Worm (Caenorhabditis elegans) whole organism, young adult: ENCODE measurements around the gene sto-6.

Source experiments
- B0336.3 ChIP-seq: fragments of 200-800 bp; sonication (Bioruptor generic); IDR thresholded peaks from 2 replicates; pipeline ENCODE4 v1.3.6; 2022; ENCODE audit warnings: missing genetic modification characterization, missing compliant biosample characterization
- C06A6.2 ChIP-seq: fragments of 200-800 bp; sonication (Bioruptor generic); conservative IDR thresholded peaks from 2 replicates; pipeline ENCODE4 v1.3.6; 2022; ENCODE audit warnings: missing genetic modification characterization, missing compliant biosample characterization
- D2030.7 ChIP-seq: fragments of 200-800 bp; sonication (Bioruptor generic); IDR thresholded peaks from 2 replicates; pipeline ENCODE4 v1.3.6; 2022; ENCODE audit warnings: missing genetic modification reagents, missing genetic modification characterization, missing compliant biosample characterization
- F10E7.11 ChIP-seq: sonication (generic microtip); optimal IDR thresholded peaks from 2 replicates; lab custom pipeline; 2017; ENCODE audit warnings: mild to moderate bottlenecking, missing genetic modification characterization, moderate library complexity, missing compliant biosample characterization
- F23B12.7 ChIP-seq: sonication (generic microtip); optimal IDR thresholded peaks from 2 replicates; lab custom pipeline; 2017; ENCODE audit warnings: missing genetic modification characterization, mild to moderate bottlenecking, missing compliant biosample characterization, antibody characterized with exemption, moderate library complexity; ENCODE audit not compliant: insufficient read depth
- F57A8.1 ChIP-seq: fragments of 200-800 bp; sonication (Bioruptor generic); optimal IDR thresholded peaks from 2 replicates; lab custom pipeline; 2018; ENCODE audit warnings: mild to moderate bottlenecking, missing genetic modification characterization, moderate library complexity, missing compliant biosample characterization
- T26A5.8 ChIP-seq: sonication (generic microtip); optimal IDR thresholded peaks from 2 replicates; lab custom pipeline; 2016; ENCODE audit warnings: missing genetic modification characterization, missing compliant biosample characterization
- Y53F4B.3 ChIP-seq: fragments of 200-800 bp; sonication (Bioruptor generic); IDR thresholded peaks from 2 replicates; pipeline ENCODE4 v1.3.6; 2022; ENCODE audit warnings: missing genetic modification reagents, missing genetic modification characterization, missing compliant biosample characterization
- Y56A3A.18 ChIP-seq: fragments of 200-800 bp; sonication (Bioruptor generic); IDR thresholded peaks from 2 replicates; pipeline ENCODE4 v1.3.6; 2022; ENCODE audit warnings: missing genetic modification reagents, missing genetic modification characterization, missing compliant biosample characterization
- akir-1 ChIP-seq: fragments of 200-800 bp; sonication (Bioruptor generic); optimal IDR thresholded peaks from 2 replicates; lab custom pipeline; 2018; ENCODE audit warnings: mild to moderate bottlenecking, missing genetic modification characterization, moderate library complexity, missing compliant biosample characterization
- aptf-3 ChIP-seq: fragments of 200-800 bp; sonication (Bioruptor generic); IDR thresholded peaks from 2 replicates; pipeline ENCODE4 v1.3.6; 2022; ENCODE audit warnings: missing genetic modification characterization, missing compliant biosample characterization
- bed-2 ChIP-seq: fragments of 200-800 bp; sonication (Bioruptor generic); IDR thresholded peaks from 2 replicates; pipeline ENCODE4 v1.3.6; 2022; ENCODE audit warnings: missing genetic modification reagents, missing genetic modification characterization, missing compliant biosample characterization
- ceh-100 ChIP-seq: fragments of 200-800 bp; sonication (Bioruptor generic); IDR thresholded peaks from 2 replicates; pipeline ENCODE4 v1.3.6; 2022; ENCODE audit warnings: missing genetic modification reagents, missing genetic modification characterization, missing compliant biosample characterization
- dpff-1 ChIP-seq: sonication (generic microtip); optimal IDR thresholded peaks from 2 replicates; lab custom pipeline; 2017; ENCODE audit warnings: mild to moderate bottlenecking, missing genetic modification characterization, missing compliant biosample characterization
- dpl-1 ChIP-seq: fragments of 150-350 bp; optimal IDR thresholded peaks from 2 replicates; lab custom pipeline; 2014; ENCODE audit warnings: missing biosample characterization, missing genetic modification reagents, missing genetic modification characterization
- ets-4 ChIP-seq: fragments of 200-800 bp; sonication (Bioruptor generic); optimal IDR thresholded peaks from 2 replicates; lab custom pipeline; 2018; ENCODE audit warnings: mild to moderate bottlenecking, missing genetic modification characterization, missing compliant biosample characterization
- gei-17 ChIP-seq: fragments of 200-800 bp; sonication (Bioruptor generic); optimal IDR thresholded peaks from 2 replicates; lab custom pipeline; 2018; ENCODE audit warnings: mild to moderate bottlenecking, missing genetic modification characterization, missing compliant biosample characterization
- hlh-26 ChIP-seq: fragments of 200-800 bp; sonication (Bioruptor generic); conservative IDR thresholded peaks from 2 replicates; pipeline ENCODE4 v1.3.6; 2022; ENCODE audit warnings: missing genetic modification reagents, missing genetic modification characterization, missing compliant biosample characterization
- let-607 ChIP-seq, 2 experiments: fragments of 200-800 bp in 1 of 2; sonication (Bioruptor generic) in 1 of 2; sonication (generic microtip) in 1 of 2; optimal IDR thresholded peaks; 2 replicates each; lab custom pipeline; 2016 to 2018; ENCODE audit warnings: mild to moderate bottlenecking in 2 of 2, missing compliant biosample characterization in 2 of 2, missing genetic modification characterization in 2 of 2, moderate library complexity in 2 of 2, missing genotype in 1 of 2
- lin-26 ChIP-seq: fragments of 200-800 bp; sonication (Bioruptor generic); IDR thresholded peaks from 2 replicates; pipeline ENCODE4 v1.3.6; 2022; ENCODE audit warnings: missing genetic modification reagents, missing genetic modification characterization, missing compliant biosample characterization
- lir-1 ChIP-seq: fragments of 200-800 bp; sonication (Bioruptor generic); conservative IDR thresholded peaks from 2 replicates; pipeline ENCODE4 v1.3.6; 2022; ENCODE audit warnings: missing genetic modification reagents, missing genetic modification characterization, missing compliant biosample characterization
- madf-10 ChIP-seq: sonication (generic microtip); optimal IDR thresholded peaks from 2 replicates; lab custom pipeline; 2016; ENCODE audit warnings: mild to moderate bottlenecking, missing genetic modification characterization, missing compliant biosample characterization
- madf-8 ChIP-seq: fragments of 200-800 bp; sonication (Bioruptor generic); conservative IDR thresholded peaks from 2 replicates; pipeline ENCODE4 v1.3.6; 2022; ENCODE audit warnings: missing genetic modification reagents, missing genetic modification characterization, missing compliant biosample characterization
- mcd-1 ChIP-seq: fragments of 200-800 bp; sonication (Bioruptor generic); IDR thresholded peaks from 2 replicates; pipeline ENCODE4 v1.3.6; 2022; ENCODE audit warnings: missing genetic modification reagents, missing genetic modification characterization, missing compliant biosample characterization
- mel-28 ChIP-seq: sonication (generic microtip); optimal IDR thresholded peaks from 2 replicates; lab custom pipeline; 2016; ENCODE audit warnings: borderline replicate concordance, mild to moderate bottlenecking, missing genetic modification characterization, missing compliant biosample characterization
- mxl-1 ChIP-seq: sonication (generic microtip); optimal IDR thresholded peaks from 2 replicates; lab custom pipeline; 2016; ENCODE audit warnings: missing genetic modification characterization, missing compliant biosample characterization
- nhr-120 ChIP-seq: fragments of 200-800 bp; sonication (Bioruptor generic); IDR thresholded peaks from 2 replicates; pipeline ENCODE4 v1.3.6; 2022; ENCODE audit warnings: missing genetic modification characterization, missing compliant biosample characterization
- nhr-27 ChIP-seq: fragments of 200-800 bp; sonication (Bioruptor generic); optimal IDR thresholded peaks from 2 replicates; lab custom pipeline; 2018; ENCODE audit warnings: mild to moderate bottlenecking, missing genetic modification characterization, moderate library complexity, missing compliant biosample characterization
- rpc-1 ChIP-seq, 2 experiments: fragments of 150-350 bp in 1 of 2; sonication (generic microtip) in 1 of 2; optimal IDR thresholded peaks; 2 replicates each; lab custom pipeline; 2014 to 2018; ENCODE audit warnings: missing biosample characterization in 1 of 2, missing genetic modification characterization in 1 of 2, missing genetic modification reagents in 1 of 2, missing genotype in 1 of 2
- snpc-1.1 ChIP-seq: sonication (generic microtip); optimal IDR thresholded peaks from 2 replicates; lab custom pipeline; 2017; ENCODE audit warnings: missing genetic modification characterization, mild to moderate bottlenecking, missing compliant biosample characterization, antibody characterized with exemption, moderate library complexity, missing genotype, missing genetic modification reagents; ENCODE audit not compliant: insufficient read depth
- snpc-3.4 ChIP-seq: sonication (generic microtip); optimal IDR thresholded peaks from 2 replicates; lab custom pipeline; 2017; ENCODE audit warnings: missing genetic modification characterization, mild to moderate bottlenecking, missing compliant biosample characterization, antibody characterized with exemption, moderate library complexity, missing genotype, missing genetic modification reagents
- somi-1 ChIP-seq: fragments of 200-800 bp; sonication (Bioruptor generic); optimal IDR thresholded peaks from 2 replicates; lab custom pipeline; 2018; ENCODE audit warnings: mild to moderate bottlenecking, missing genetic modification characterization, missing compliant biosample characterization
- unc-130 ChIP-seq: sonication (generic microtip); optimal IDR thresholded peaks from 2 replicates; lab custom pipeline; 2016; ENCODE audit warnings: missing genetic modification reagents, missing genetic modification characterization, missing compliant biosample characterization
- zim-3 ChIP-seq: sonication (generic microtip); optimal IDR thresholded peaks from 2 replicates; lab custom pipeline; 2017; ENCODE audit warnings: mild to moderate bottlenecking, missing genetic modification characterization, moderate library complexity, missing compliant biosample characterization
- ztf-18 ChIP-seq: sonication (generic microtip); optimal IDR thresholded peaks from 2 replicates; lab custom pipeline; 2016; ENCODE audit warnings: missing genotype, mild to moderate bottlenecking, missing genetic modification characterization, missing compliant biosample characterization
- ztf-25 ChIP-seq: fragments of 200-800 bp; sonication (Bioruptor generic); IDR thresholded peaks from 2 replicates; pipeline ENCODE4 v1.3.6; 2022; ENCODE audit warnings: missing genetic modification reagents, missing genetic modification characterization, missing compliant biosample characterization
- ztf-26 ChIP-seq: sonication (generic microtip); optimal IDR thresholded peaks from 2 replicates; lab custom pipeline; 2017; ENCODE audit warnings: missing genetic modification characterization, missing compliant biosample characterization
- ztf-28 ChIP-seq: fragments of 200-800 bp; sonication (Bioruptor generic); IDR thresholded peaks from 2 replicates; pipeline ENCODE4 v1.3.6; 2022; ENCODE audit warnings: missing genetic modification reagents, missing genetic modification characterization, missing compliant biosample characterization

sto-6 gene

DNA sequence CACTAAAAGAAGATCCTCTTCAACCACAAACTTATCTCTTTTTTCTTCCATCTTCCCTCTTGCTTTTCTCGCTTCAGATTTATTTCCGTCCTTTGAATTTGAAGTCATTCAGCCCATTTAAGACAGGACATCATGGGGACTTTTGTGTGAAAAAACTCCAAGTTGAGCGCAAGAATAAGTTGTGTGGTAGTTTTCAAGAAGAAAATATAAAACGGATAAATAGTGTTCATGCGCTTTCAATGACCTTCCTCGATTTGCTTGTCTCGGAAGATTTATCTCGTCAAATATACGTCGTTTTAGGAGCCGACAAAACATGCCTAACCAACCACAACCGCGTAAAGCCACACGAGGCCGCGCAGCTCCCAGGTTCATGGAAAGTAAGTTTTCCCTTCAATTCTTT lies at the start of gene sto-6:
sto-6 (plus strand) TSS at position 301 of the 400 bp plus-strand sequence.
- no peak for TF ChIP-seq aptf-3 (GFP tag; lab: Robert Waterston, UW)
- no peak for TF ChIP-seq ztf-18
- TF ChIP-seq nhr-120 (GFP tag; lab: Robert Waterston, UW), result no peak
- TF ChIP-seq lin-26, result no peak
- TF ChIP-seq Y56A3A.18 (GFP tag; lab: Robert Waterston, UW), result no peak
- TF ChIP-seq bed-2, result no peak
- TF ChIP-seq unc-130 (GFP tag; lab: Kevin White, UChicago), result no peak
- no peak for TF ChIP-seq mcd-1 (GFP tag; lab: Robert Waterston, UW)
- TF ChIP-seq ztf-28 (GFP tag; lab: Robert Waterston, UW), result no peak
- no peak for TF ChIP-seq ztf-26
- no peak for TF ChIP-seq mel-28 (tag; lab: Kevin White, UChicago)
- no peak for TF ChIP-seq F23B12.7 (tag; lab: Kevin White, UChicago)
- TF ChIP-seq ztf-25, result no peak
- TF ChIP-seq, all 124 proteins: peak for 0

DNA sequence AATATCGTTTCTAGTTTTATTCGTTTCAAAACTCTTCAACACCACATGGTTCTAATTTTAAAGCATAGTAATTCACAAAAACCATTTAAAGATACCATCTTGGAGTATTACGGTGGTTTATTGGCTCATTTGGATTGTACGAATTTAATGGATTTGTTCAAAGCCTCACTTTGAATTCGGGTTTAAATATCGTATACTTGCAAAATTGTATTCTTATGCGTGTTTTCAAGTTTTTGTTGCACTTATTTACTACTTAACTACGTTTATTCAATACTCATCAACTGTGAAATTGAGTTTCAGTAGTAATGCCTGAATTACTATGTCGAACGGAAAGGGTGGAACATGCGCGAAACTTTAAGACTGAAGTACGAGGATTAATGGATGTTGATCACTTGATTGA lies 46.8 kb upstream of the sto-6 start, which contains the start of gene abts-2:
abts-2 (plus strand) TSS at position 301 of the 400 bp plus-strand sequence.
- TF ChIP-seq mel-28 (tag; lab: Kevin White, UChicago) (no peak), ztf-18 (no peak), rpc-1 (optimal IDR thresholded peaks at IDR 0.05; lab: Kevin White, UChicago) (no peak), rpc-1 (tag; optimal IDR thresholded peaks at IDR 0.05; lab: Kevin White, UChicago) (no peak), snpc-3.4 (tag; lab: Kevin White, UChicago) (no peak), nhr-27 (tag; lab: Kevin White, UChicago) (no peak), ztf-28 (GFP tag; lab: Robert Waterston, UW) (no peak), ets-4 (GFP tag; lab: Kevin White, UChicago) (no peak), dpl-1 (GFP tag; lab: Kevin White, UChicago) (no peak)
- TF ChIP-seq, all 124 proteins: peak for 0

DNA sequence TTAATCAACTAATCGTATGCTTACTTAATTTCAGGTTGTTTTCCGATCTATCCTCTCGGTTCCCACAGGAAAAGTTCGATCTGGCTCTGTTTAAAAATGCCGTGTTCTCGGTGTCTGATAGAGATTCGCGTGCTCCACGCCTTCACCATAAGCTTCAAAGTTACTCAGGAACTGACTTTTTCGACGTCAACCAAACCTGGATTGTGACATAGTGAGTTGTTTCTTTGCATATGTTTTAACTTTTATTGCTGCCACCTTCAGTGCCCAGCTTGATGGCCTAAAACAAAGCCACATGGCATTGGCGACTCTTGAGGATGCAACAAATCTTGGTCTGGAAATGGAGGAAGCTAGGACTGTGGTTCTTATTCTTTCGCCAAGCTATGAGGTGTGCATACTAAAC lies 46.3 kb upstream of the sto-6 start:
- TF ChIP-seq hlh-26 (GFP tag; lab: Robert Waterston, UW) (no peak), madf-8 (GFP tag; lab: Robert Waterston, UW) (no peak), gei-17 (GFP tag; lab: Kevin White, UChicago) (no peak), lin-26 (no peak), B0336.3 (no peak), madf-10 (tag; lab: Kevin White, UChicago) (no peak), C06A6.2 (GFP tag; lab: Robert Waterston, UW) (no peak)

DNA sequence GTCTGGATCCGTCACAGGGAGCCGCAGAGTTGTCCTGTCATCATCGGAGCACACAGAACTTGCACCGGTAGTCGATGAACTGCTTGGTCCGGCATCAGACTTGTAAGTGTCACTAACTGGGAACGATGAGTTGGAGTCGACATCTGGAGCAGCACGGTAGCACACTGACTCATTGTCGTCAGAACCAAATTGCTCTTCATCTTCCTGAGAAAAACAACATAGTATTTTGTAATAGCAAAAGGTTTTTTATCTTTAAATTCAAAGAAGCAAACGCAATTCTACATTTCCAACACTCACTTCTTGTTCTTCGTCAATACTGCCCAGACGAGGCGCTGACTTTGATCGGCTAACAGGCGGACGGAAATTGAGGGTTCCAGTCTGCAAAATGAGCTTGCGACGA lies 41.7 kb upstream of the sto-6 start:
- TF ChIP-seq F57A8.1 (no peak), T26A5.8 (tag; lab: Kevin White, UChicago) (no peak), mcd-1 (GFP tag; lab: Robert Waterston, UW) (no peak), snpc-1.1 (no peak), D2030.7 (GFP tag; lab: Robert Waterston, UW) (no peak), mxl-1 (tag; lab: Kevin White, UChicago) (no peak), dpff-1 (no peak), Y53F4B.3 (no peak), akir-1 (GFP tag; lab: Kevin White, UChicago) (no peak), ztf-26 (no peak), ceh-100 (GFP tag; lab: Robert Waterston, UW) (no peak), lir-1 (GFP tag; lab: Robert Waterston, UW) (no peak), rpc-1 (optimal IDR thresholded peaks at IDR 0.05; lab: Kevin White, UChicago) (no peak), rpc-1 (tag; optimal IDR thresholded peaks at IDR 0.05; lab: Kevin White, UChicago) (no peak), zim-3 (no peak), let-607 (tag; optimal IDR thresholded peaks at IDR 0.05; lab: Kevin White, UChicago) (no peak), somi-1 (GFP tag; lab: Kevin White, UChicago) (no peak), F10E7.11 (tag; lab: Kevin White, UChicago) (no peak)
- TF ChIP-seq, all 124 proteins: peak for 0
